Worm (Caenorhabditis elegans): ENCODE data around the gene srlf-9.

DNA sequence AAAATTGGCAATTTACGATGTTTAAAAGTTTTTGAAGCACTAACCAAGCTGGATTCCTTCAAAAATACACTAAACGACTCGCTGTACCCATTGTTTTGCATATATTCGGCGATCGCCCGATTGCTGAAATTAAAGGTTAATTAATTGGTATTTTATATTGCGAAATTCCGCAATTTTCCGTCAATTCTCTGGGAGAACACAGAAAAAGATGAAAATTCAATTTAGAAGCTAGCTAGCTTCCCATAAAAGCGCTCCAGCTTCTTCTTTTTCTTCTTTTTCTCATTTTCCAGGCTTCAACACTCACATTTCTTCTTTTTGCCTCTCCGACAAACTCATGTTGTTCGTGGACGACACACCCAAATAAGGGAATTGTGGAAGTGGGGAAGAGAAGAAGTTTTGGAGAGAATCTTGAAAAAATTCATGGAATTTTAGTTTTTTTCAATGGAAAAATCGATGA lies 25.2 kb downstream of the srlf-9 start, which contains the start of gene lis-1:
- TF ChIP-seq R02D3.7 (tag; optimal IDR thresholded peaks at IDR 0.05) (no peak), ama-1 (optimal IDR thresholded peaks at IDR 0.05) (no peak), ztf-11 (tag; optimal IDR thresholded peaks at IDR 0.05) (no peak), Y55F3AM.14 (GFP tag; optimal IDR thresholded peaks at IDR 0.05) (no peak), C34F6.9 (tag; optimal IDR thresholded peaks at IDR 0.05) (no peak), ceh-82 (tag; optimal IDR thresholded peaks at IDR 0.05) (no peak), lin-11 (tag; optimal IDR thresholded peaks at IDR 0.05) (no peak), nhr-11 (tag; optimal IDR thresholded peaks at IDR 0.05) (no peak), nhr-237 (tag; optimal IDR thresholded peaks at IDR 0.05) (no peak), nhr-77 (tag; optimal IDR thresholded peaks at IDR 0.05) (no peak)

Data from whole organism, L2 larva.